Fruit fly (Drosophila melanogaster): ENCODE data around the gene Pop4.

Gene Pop4

DNA sequence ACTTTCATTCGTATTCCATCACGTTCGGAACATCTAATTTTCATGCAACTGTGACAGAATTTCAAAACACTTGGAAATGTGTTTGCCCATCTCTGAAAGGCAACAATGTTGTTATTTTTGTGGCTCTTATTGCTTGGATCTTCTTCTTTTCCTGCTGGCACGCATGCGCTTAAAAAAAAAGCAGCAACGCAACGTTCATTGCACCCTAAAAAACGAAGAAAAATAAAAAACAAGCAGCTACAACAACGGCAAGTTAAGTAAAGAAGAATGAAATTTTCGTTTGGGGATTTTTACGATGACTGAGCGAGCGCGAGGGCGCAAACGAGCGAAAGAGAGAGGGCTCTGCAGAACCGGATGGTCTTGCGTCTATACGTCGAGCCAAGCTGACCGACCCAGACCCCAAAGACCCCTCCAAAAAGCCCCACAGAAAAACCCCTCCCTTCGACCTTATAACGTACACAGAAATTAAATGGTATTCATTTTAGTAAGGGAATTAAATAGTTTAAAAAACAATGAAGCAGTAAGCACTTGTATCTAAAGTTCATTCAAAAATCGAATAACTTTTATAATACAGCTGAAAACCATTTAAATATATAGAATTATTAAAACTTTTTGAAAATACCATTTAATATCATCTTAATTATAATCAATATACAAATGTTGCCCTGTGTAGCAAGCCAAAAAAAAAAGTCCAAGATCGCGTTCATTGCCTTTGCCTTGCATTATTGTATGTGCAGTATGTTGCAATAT lies 15.3 kb upstream of the Pop4 start:
- TF ChIP-seq Rel (GFP tag; optimal IDR thresholded peaks at IDR 0.05): peak; percentile 41
- TF ChIP-seq Rel (tag; optimal IDR thresholded peaks at IDR 0.05): peak; percentile 82
- peak; percentile 50 for TF ChIP-seq Vsx2 (GFP tag; optimal IDR thresholded peaks at IDR 0.05; ENCODE audit: partially characterized antibody)
- no peak for TF ChIP-seq sv (GFP tag; optimal IDR thresholded peaks at IDR 0.05)
- peak; percentile 0 for TF ChIP-seq brk (GFP tag; optimal IDR thresholded peaks at IDR 0.05)
- TF ChIP-seq Hr83 (GFP tag; optimal IDR thresholded peaks at IDR 0.05; ENCODE audit: poor library complexity, severe bottlenecking): no peak
- TF ChIP-seq foxo (GFP tag; optimal IDR thresholded peaks at IDR 0.05): peak; percentile 38 to 56
- TF ChIP-seq h (GFP tag; optimal IDR thresholded peaks at IDR 0.05): peak; percentile 67
- TF ChIP-seq CrebA (GFP tag; optimal IDR thresholded peaks at IDR 0.05; ENCODE audit: borderline replicate concordance): peak; percentile 60
- peak; percentile 65 for TF ChIP-seq psq (GFP tag; optimal IDR thresholded peaks at IDR 0.05)
- peak; percentile 31 for TF ChIP-seq br (GFP tag; optimal IDR thresholded peaks at IDR 0.05)
- TF ChIP-seq Hr78 (GFP tag; optimal IDR thresholded peaks at IDR 0.05): no peak
- peak; percentile 1 for TF ChIP-seq CG9705 (GFP tag; optimal IDR thresholded peaks at IDR 0.05)
- peak; percentile 81 for TF ChIP-seq woc (GFP tag; optimal IDR thresholded peaks at IDR 0.05)
- peak; percentile 68 for TF ChIP-seq HLH106 (tag; optimal IDR thresholded peaks at IDR 0.05)
- no peak for TF ChIP-seq CG32264 (GFP tag; optimal IDR thresholded peaks at IDR 0.05)
- no peak for TF ChIP-seq Mio (GFP tag; optimal IDR thresholded peaks at IDR 0.05)
- peak; percentile 39 for TF ChIP-seq OdsH (GFP tag; optimal IDR thresholded peaks at IDR 0.05)
- peak; percentile 78 for TF ChIP-seq Sp1 (GFP tag; optimal IDR thresholded peaks at IDR 0.05)
- TF ChIP-seq jim (GFP tag; optimal IDR thresholded peaks at IDR 0.05): peak; percentile 70
- TF ChIP-seq sage (GFP tag; optimal IDR thresholded peaks at IDR 0.05): peak; percentile 28
- peak; percentile 8 for TF ChIP-seq ey (GFP tag; optimal IDR thresholded peaks at IDR 0.05)
- TF ChIP-seq dmrt93B (GFP tag; optimal IDR thresholded peaks at IDR 0.05): peak; percentile 51
- TF ChIP-seq Dfd (GFP tag; optimal IDR thresholded peaks at IDR 0.05): no peak
- no peak for TF ChIP-seq pan (optimal IDR thresholded peaks at IDR 0.05)
- peak; percentile 67 for TF ChIP-seq fru (GFP tag; optimal IDR thresholded peaks at IDR 0.05)
- peak; percentile 2 for TF ChIP-seq tai (GFP tag; optimal IDR thresholded peaks at IDR 0.05)
- TF ChIP-seq dl (GFP tag; optimal IDR thresholded peaks at IDR 0.05; ENCODE audit: insufficient read depth in 1 of 2, partially characterized antibody in 2 of 2): peak in 1 of 2 experiments; percentile 36
- no peak for TF ChIP-seq lola (GFP tag; optimal IDR thresholded peaks at IDR 0.05)
- peak; percentile 41 for TF ChIP-seq rgr (GFP tag; optimal IDR thresholded peaks at IDR 0.05)

DNA sequence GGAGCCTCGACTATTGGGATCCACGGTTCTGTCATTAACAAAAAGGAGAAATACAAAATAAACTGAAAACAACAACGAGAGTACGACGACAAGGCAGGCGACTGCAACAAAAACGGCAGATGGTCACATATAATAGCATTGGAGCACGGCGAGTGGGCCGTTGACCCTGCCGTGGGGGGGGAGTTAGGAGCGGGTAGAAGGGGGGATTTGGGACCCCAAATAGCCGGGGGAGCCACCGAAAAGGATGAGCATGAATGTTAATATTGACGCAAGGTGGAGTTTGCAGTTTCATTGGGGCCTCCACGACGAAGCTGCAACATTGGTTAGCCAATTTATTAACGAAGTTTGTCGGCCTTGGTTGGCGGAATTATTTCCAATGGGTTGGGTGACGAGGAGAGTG lies 14.4 kb upstream of the Pop4 start:
- TF ChIP-seq dsf (GFP tag; optimal IDR thresholded peaks at IDR 0.05; ENCODE audit: borderline replicate concordance): no peak
- TF ChIP-seq foxo (GFP tag; optimal IDR thresholded peaks at IDR 0.05): no peak
- TF ChIP-seq Rel (GFP tag; optimal IDR thresholded peaks at IDR 0.05): no peak
- peak; percentile 11 for TF ChIP-seq Rel (tag; optimal IDR thresholded peaks at IDR 0.05)

DNA sequence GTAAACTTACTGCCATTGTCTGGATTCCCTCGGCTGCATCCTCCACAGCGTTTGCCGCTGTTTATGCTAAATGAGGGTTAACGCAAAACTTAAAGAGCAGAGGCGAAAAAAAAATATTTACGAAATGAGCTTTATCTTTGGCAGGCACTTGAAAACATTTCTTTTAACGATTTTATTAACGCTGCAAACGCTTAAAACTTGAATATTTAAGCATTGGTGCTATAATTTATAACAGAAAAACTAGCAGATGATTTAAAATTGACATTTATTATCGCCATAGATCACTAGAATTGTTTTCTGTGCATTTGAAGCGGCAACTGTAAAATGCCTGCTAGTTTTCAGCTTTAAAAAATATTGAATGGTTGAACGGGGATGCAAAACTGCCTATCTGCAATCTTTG lies 11.8 kb upstream of the Pop4 start:
- no peak for TF ChIP-seq Hr78 (GFP tag; optimal IDR thresholded peaks at IDR 0.05)
- TF ChIP-seq jim (GFP tag; optimal IDR thresholded peaks at IDR 0.05): no peak
- TF ChIP-seq Jra (GFP tag; optimal IDR thresholded peaks at IDR 0.05): no peak
- no peak for TF ChIP-seq brk (GFP tag; optimal IDR thresholded peaks at IDR 0.05)
- no peak for TF ChIP-seq pan (optimal IDR thresholded peaks at IDR 0.05)
- no peak for TF ChIP-seq Rel (GFP tag; optimal IDR thresholded peaks at IDR 0.05)
- no peak for TF ChIP-seq Rel (tag; optimal IDR thresholded peaks at IDR 0.05)
- no peak for TF ChIP-seq Mio (GFP tag; optimal IDR thresholded peaks at IDR 0.05)
- no peak for TF ChIP-seq CG32264 (GFP tag; optimal IDR thresholded peaks at IDR 0.05)
- TF ChIP-seq OdsH (GFP tag; optimal IDR thresholded peaks at IDR 0.05): no peak
- TF ChIP-seq h (GFP tag; optimal IDR thresholded peaks at IDR 0.05): no peak
- TF ChIP-seq Dif (GFP tag; optimal IDR thresholded peaks at IDR 0.05; ENCODE audit: partially characterized antibody): no peak
- TF ChIP-seq usp (GFP tag; optimal IDR thresholded peaks at IDR 0.05): no peak
- no peak for TF ChIP-seq sage (GFP tag; optimal IDR thresholded peaks at IDR 0.05)

All from whole organism, wandering third instar larva.